Fruit fly (Drosophila melanogaster) whole organism, prepupa: Measurements from ENCODE around the gene CG43965.

Experiments used
- CG11902 ChIP-seq: fragments of 200-800 bp; sonication (Bioruptor generic); optimal IDR thresholded peaks from 3 replicates; lab custom pipeline; 2016; ENCODE audit warnings: missing biosample characterization, missing genetic modification characterization
- dac ChIP-seq: fragments of 200-800 bp; sonication (Bioruptor generic); optimal IDR thresholded peaks from 2 replicates; lab custom pipeline; 2017; ENCODE audit warnings: missing biosample characterization, mild to moderate bottlenecking, missing genetic modification characterization
- pdm3 ChIP-seq: fragments of 200-800 bp; sonication (Bioruptor generic); optimal IDR thresholded peaks from 3 replicates; lab custom pipeline; 2016; ENCODE audit warnings: missing biosample characterization, missing genetic modification characterization

DNA sequence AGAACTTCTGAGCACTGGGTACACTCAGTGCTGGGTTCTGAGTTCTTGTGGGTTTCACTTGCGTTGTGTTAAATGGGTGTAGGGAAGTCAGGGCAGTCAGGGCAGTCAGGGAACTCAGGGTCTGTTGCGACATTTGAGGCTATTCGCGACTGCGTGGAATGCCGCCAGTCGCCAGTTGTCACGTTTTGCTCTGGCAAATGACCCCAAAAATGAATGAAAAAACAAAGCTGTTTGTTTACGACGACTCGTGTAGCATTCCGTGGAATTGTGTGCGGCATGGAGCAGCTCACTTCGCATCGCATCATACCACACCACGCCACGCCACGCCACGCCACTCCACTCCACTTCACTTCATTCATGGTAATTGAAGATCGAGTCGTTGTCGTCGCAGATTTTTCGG lies 44.3 kb downstream of the CG43965 start:
- TF ChIP-seq dac (no peak), CG11902 (no peak), pdm3 (GFP tag; lab: Kevin White, UChicago) (no peak)
